Fruit fly (Drosophila melanogaster): ENCODE data around the gene CG9072.

CG9072 gene

DNA sequence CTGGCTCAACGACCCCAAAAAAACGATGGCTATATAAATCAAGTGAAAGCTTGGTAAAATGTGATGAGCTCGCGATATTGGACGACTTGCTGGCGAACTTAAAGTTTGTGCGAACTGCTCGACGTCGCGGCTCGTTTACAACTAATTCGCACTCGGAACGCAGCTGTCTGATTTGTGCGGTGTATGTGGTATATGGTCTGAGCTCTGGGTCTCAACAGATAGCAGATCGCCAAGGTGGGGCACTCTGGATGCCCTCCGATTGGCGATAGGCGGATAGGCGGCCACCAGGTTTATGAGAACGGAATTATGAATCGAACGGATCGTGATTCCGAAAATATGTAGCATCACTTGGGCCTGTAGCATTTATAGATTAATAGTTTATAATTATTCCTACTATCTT, 20.6 kb upstream of the CG9072 start, which contains the start of gene Cyp4s3 (continued):
- TF ChIP-seq psq (GFP tag; optimal IDR thresholded peaks at IDR 0.05): no peak
- TF ChIP-seq Dek (tag; optimal IDR thresholded peaks at IDR 0.05): no peak
- TF ChIP-seq crol (GFP tag; IDR thresholded peaks at IDR 0.05): no peak
- no peak for TF ChIP-seq CG17385 (GFP tag; optimal IDR thresholded peaks at IDR 0.05)
- TF ChIP-seq Neu2 (GFP tag; optimal IDR thresholded peaks at IDR 0.05; ENCODE audit: borderline replicate concordance): no peak
- TF ChIP-seq MESR4 (GFP tag; optimal IDR thresholded peaks at IDR 0.05): no peak
- TF ChIP-seq h (optimal IDR thresholded peaks at IDR 0.05): no peak
- TF ChIP-seq CG15479 (GFP tag; optimal IDR thresholded peaks at IDR 0.05): no peak
- no peak for TF ChIP-seq shn (GFP tag; optimal IDR thresholded peaks at IDR 0.05)
- TF ChIP-seq tna (GFP tag; IDR thresholded peaks at IDR 0.05; ENCODE audit: partially characterized antibody): no peak
- TF ChIP-seq lola (GFP tag; optimal IDR thresholded peaks at IDR 0.05): no peak
- no peak for TF ChIP-seq CG6654 (GFP tag; optimal IDR thresholded peaks at IDR 0.05)
- TF ChIP-seq ems (GFP tag; optimal IDR thresholded peaks at IDR 0.05): no peak

DNA sequence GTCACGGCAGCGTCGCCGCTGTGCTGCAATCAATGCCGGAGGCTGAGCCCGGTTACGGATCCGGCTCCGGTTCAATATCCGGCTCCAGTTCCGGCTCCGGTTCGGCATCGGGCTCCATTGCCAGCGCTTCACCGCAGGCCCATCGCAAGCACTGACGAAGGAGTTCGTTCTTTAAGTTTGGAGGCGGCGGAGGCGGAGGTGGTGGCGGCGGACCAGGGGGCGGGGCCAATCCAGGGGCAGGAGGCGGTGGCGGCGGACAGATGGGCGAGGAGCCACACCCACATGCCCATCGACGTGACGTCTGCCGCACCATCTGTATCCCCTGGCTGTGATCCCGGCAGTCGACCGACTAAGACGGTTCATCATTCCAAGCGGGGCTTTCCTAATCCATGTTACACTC, 16.0 kb upstream of the CG9072 start:
- TF ChIP-seq sob (GFP tag; IDR thresholded peaks at IDR 0.05): no peak
- TF ChIP-seq CG11085 (GFP tag; IDR thresholded peaks at IDR 0.05): no peak
- peak; percentile 66 for TF ChIP-seq Hr39 (optimal IDR thresholded peaks at IDR 0.05)
- TF ChIP-seq CG15514 (GFP tag; optimal IDR thresholded peaks at IDR 0.05): peak; percentile 22

DNA sequence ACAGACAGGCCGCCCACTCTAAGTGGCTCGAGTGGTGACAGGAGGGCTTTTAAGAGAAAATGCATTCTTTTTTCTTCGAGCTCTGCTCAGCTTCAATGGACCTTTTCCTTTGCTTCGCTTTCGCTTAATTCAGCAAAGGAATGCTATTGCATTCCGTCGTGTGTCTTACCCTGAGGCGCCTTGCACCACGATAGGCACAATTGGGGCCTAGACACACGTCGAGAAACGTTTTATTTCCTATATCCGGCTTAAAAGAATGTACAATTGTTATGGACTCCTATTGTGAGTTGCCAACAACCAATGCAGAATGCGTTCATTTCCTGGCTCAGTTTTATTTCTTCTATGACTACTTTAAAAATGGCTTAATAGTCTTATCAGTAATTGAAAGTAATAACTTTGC, 4.7 kb downstream of the CG9072 start:
- TF ChIP-seq CG30020 (tag; optimal IDR thresholded peaks at IDR 0.05) (peak; percentile 22), HLH4C (GFP tag; IDR thresholded peaks at IDR 0.05; ENCODE audit: partially characterized antibody) (0 out of 3 replicates have a peak, but pooled peaks have one; percentile 8), zen (tag; optimal IDR thresholded peaks at IDR 0.05) (peak; percentile 55), CG15696 (tag; optimal IDR thresholded peaks at IDR 0.05) (peak; percentile 1), odd (GFP tag; optimal IDR thresholded peaks at IDR 0.05) (no peak), phol (tag; optimal IDR thresholded peaks at IDR 0.05) (peak; percentile 6), Ets97D (GFP tag; optimal IDR thresholded peaks at IDR 0.05) (peak; percentile 6), CG7271 (tag; optimal IDR thresholded peaks at IDR 0.05) (peak; percentile 6), nerfin-1 (tag; optimal IDR thresholded peaks at IDR 0.05) (peak; percentile 1), CG18764 (GFP tag; optimal IDR thresholded peaks at IDR 0.05) (peak; percentile 96), CG13894 (tag; optimal IDR thresholded peaks at IDR 0.05) (no peak), prd (optimal IDR thresholded peaks at IDR 0.05) (no peak), prd (GFP tag; IDR thresholded peaks at IDR 0.05) (no peak), stwl (tag; optimal IDR thresholded peaks at IDR 0.05) (peak; percentile 83)

- TF ChIP-seq ac (GFP tag; optimal IDR thresholded peaks at IDR 0.05) (no peak), wdn (GFP tag; IDR thresholded peaks at IDR 0.05) (no peak), pros (GFP tag; optimal IDR thresholded peaks at IDR 0.05) (no peak), Bdp1 (GFP tag; optimal IDR thresholded peaks at IDR 0.05) (no peak), Sox102F (GFP tag; optimal IDR thresholded peaks at IDR 0.05) (no peak), CG11456 (GFP tag; IDR thresholded peaks at IDR 0.05) (no peak), D19B (GFP tag; optimal IDR thresholded peaks at IDR 0.05) (no peak), E2f1 (GFP tag; IDR thresholded peaks at IDR 0.05) (no peak), CG2120 (GFP tag; optimal IDR thresholded peaks at IDR 0.05) (peak; percentile 18), odd (GFP tag; optimal IDR thresholded peaks at IDR 0.05) (no peak), zfh1 (GFP tag; IDR thresholded peaks at IDR 0.05) (no peak), exex (tag; optimal IDR thresholded peaks at IDR 0.05) (no peak), dan (GFP tag; IDR thresholded peaks at IDR 0.05) (no peak), psq (GFP tag; optimal IDR thresholded peaks at IDR 0.05) (no peak), zen (tag; optimal IDR thresholded peaks at IDR 0.05) (no peak), CG14710 (tag; optimal IDR thresholded peaks at IDR 0.05) (no peak), Hsf (GFP tag; optimal IDR thresholded peaks at IDR 0.05) (peak; percentile 12), tio (GFP tag; optimal IDR thresholded peaks at IDR 0.05) (no peak), CG6175 (GFP tag; IDR thresholded peaks at IDR 0.05) (no peak), Hmr (GFP tag; optimal IDR thresholded peaks at IDR 0.05) (peak; percentile 30), CG3407 (GFP tag; optimal IDR thresholded peaks at IDR 0.05) (no peak)
These were observed 5.5 kb downstream of the CG9072 start for dm6 chrX:15090371-15090770.

Measured in whole organism, embryonic.